Worm (Caenorhabditis elegans): ENCODE results near the gene F35D11.1.

- TF ChIP-seq ceh-9 (tag; optimal IDR thresholded peaks at IDR 0.05), result no peak
- TF ChIP-seq Y22D7AL.16 (tag; optimal IDR thresholded peaks at IDR 0.05), result no peak
- no peak for TF ChIP-seq ets-4 (tag; optimal IDR thresholded peaks at IDR 0.05)
- no peak for TF ChIP-seq ceh-22 (tag; optimal IDR thresholded peaks at IDR 0.05)
- TF ChIP-seq sox-4 (tag; optimal IDR thresholded peaks at IDR 0.05), result no peak
- TF ChIP-seq sox-2 (GFP tag; IDR thresholded peaks at IDR 0.05), result no peak
- no peak for TF ChIP-seq elt-2 (tag; optimal IDR thresholded peaks at IDR 0.05)
- no peak for TF ChIP-seq ama-1 (optimal IDR thresholded peaks at IDR 0.05)
- no peak for TF ChIP-seq syd-9 (tag; optimal IDR thresholded peaks at IDR 0.05)
Measured at ce11 chrII:4617990-4618389, 8.7 kb upstream of the F35D11.1 start, which contains the start of gene clec-137.

All from whole organism, late embryonic.